Worm (Caenorhabditis elegans) whole organism, mixed stage, embryonic: Measurements from ENCODE around the gene B0244.4.

Experiments used
- M03D4.4 ChIP-seq: sonication (generic microtip); optimal IDR thresholded peaks from 2 replicates; lab custom pipeline; 2017; ENCODE audit warnings: mild to moderate bottlenecking, missing genetic modification characterization, missing compliant biosample characterization
- bed-3 ChIP-seq: fragments of 200-800 bp; sonication (Bioruptor generic); optimal IDR thresholded peaks from 3 replicates; lab custom pipeline; 2018; ENCODE audit warnings: mild to moderate bottlenecking, missing genetic modification characterization, moderate library complexity, missing compliant biosample characterization
- ceh-39 ChIP-seq: fragments of 150-350 bp; optimal IDR thresholded peaks from 2 replicates; lab custom pipeline; 2014; ENCODE audit warnings: missing biosample characterization, missing genetic modification characterization
- ceh-43 ChIP-seq: fragments of 200-800 bp; sonication (Bioruptor generic); optimal IDR thresholded peaks from 2 replicates; lab custom pipeline; 2018; ENCODE audit warnings: mild to moderate bottlenecking, missing genetic modification characterization, moderate library complexity, missing compliant biosample characterization
- ceh-83 ChIP-seq: fragments of 200-800 bp; sonication (Bioruptor generic); optimal IDR thresholded peaks from 2 replicates; lab custom pipeline; 2018; ENCODE audit warnings: mild to moderate bottlenecking, missing genetic modification characterization, missing compliant biosample characterization
- ces-1 ChIP-seq: fragments of 150-350 bp; optimal IDR thresholded peaks from 2 replicates; lab custom pipeline; 2014; ENCODE audit warnings: missing biosample characterization, missing genetic modification reagents, missing genetic modification characterization
- cnd-1 ChIP-seq: fragments of 200-800 bp; sonication (Bioruptor generic); optimal IDR thresholded peaks from 2 replicates; lab custom pipeline; 2018; ENCODE audit warnings: mild to moderate bottlenecking, missing genetic modification characterization, missing compliant biosample characterization
- drap-1 ChIP-seq: fragments of 200-800 bp; sonication (Bioruptor generic); optimal IDR thresholded peaks from 3 replicates; lab custom pipeline; 2018; ENCODE audit warnings: mild to moderate bottlenecking, missing genetic modification characterization, missing compliant biosample characterization
- elt-1 ChIP-seq: sonication (generic microtip); optimal IDR thresholded peaks from 2 replicates; lab custom pipeline; 2017; ENCODE audit warnings: missing genetic modification characterization, mild to moderate bottlenecking, missing compliant biosample characterization, antibody characterized with exemption, moderate library complexity, borderline replicate concordance; ENCODE audit not compliant: insufficient read depth
- elt-3 ChIP-seq: fragments of 150-350 bp; optimal IDR thresholded peaks from 2 replicates; lab custom pipeline; 2014; ENCODE audit warnings: missing biosample characterization, missing genetic modification characterization
- flh-1 ChIP-seq: fragments of 200-800 bp; sonication (Bioruptor generic); optimal IDR thresholded peaks from 2 replicates; lab custom pipeline; 2018; ENCODE audit warnings: mild to moderate bottlenecking, missing genetic modification characterization, moderate library complexity, missing compliant biosample characterization
- ham-2 ChIP-seq: fragments of 200-800 bp; sonication (Bioruptor generic); optimal IDR thresholded peaks from 2 replicates; lab custom pipeline; 2018; ENCODE audit warnings: mild to moderate bottlenecking, missing genetic modification characterization, missing compliant biosample characterization
- lin-13 ChIP-seq: fragments of 150-350 bp; optimal IDR thresholded peaks from 2 replicates; lab custom pipeline; 2014; ENCODE audit warnings: missing biosample characterization, missing genetic modification characterization
- lin-32 ChIP-seq: fragments of 200-800 bp; sonication (Bioruptor generic); optimal IDR thresholded peaks from 2 replicates; lab custom pipeline; 2018; ENCODE audit warnings: mild to moderate bottlenecking, missing genetic modification characterization, missing compliant biosample characterization
- lsy-2 ChIP-seq: fragments of 150-350 bp; optimal IDR thresholded peaks from 2 replicates; lab custom pipeline; 2014; ENCODE audit warnings: missing biosample characterization, missing genetic modification characterization
- mab-5 ChIP-seq: fragments of 150-350 bp; optimal IDR thresholded peaks from 2 replicates; lab custom pipeline; 2014; ENCODE audit warnings: missing biosample characterization, missing genetic modification characterization
- mep-1 ChIP-seq: fragments of 150-350 bp; optimal IDR thresholded peaks from 2 replicates; lab custom pipeline; 2017; ENCODE audit warnings: missing biosample characterization, missing genetic modification reagents, missing genetic modification characterization, inconsistent platforms
- mls-2 ChIP-seq: sonication (generic microtip); optimal IDR thresholded peaks from 2 replicates; lab custom pipeline; 2016; ENCODE audit warnings: mild to moderate bottlenecking, missing genetic modification characterization, moderate library complexity, missing compliant biosample characterization
- nhr-12 ChIP-seq: fragments of 150-350 bp; optimal IDR thresholded peaks from 2 replicates; lab custom pipeline; 2014; ENCODE audit warnings: missing biosample characterization, missing genetic modification characterization
- nhr-2 ChIP-seq: fragments of 150-350 bp; optimal IDR thresholded peaks from 2 replicates; lab custom pipeline; 2014; ENCODE audit warnings: missing biosample characterization, missing genetic modification characterization
- nhr-237 ChIP-seq: fragments of 150-350 bp; optimal IDR thresholded peaks from 2 replicates; lab custom pipeline; 2014; ENCODE audit warnings: missing biosample characterization, missing genetic modification characterization
- nhr-28 ChIP-seq: fragments of 150-350 bp; optimal IDR thresholded peaks from 2 replicates; lab custom pipeline; 2014; ENCODE audit warnings: missing biosample characterization, missing genetic modification characterization
- nhr-76 ChIP-seq: sonication (generic microtip); optimal IDR thresholded peaks from 2 replicates; lab custom pipeline; 2017; ENCODE audit warnings: missing biosample characterization, missing genetic modification characterization
- pha-4 ChIP-seq: fragments of 150-350 bp; optimal IDR thresholded peaks from 2 replicates; lab custom pipeline; 2018; ENCODE audit warnings: missing biosample characterization, missing genetic modification reagents, missing genetic modification characterization
- sem-2 ChIP-seq: fragments of 200-800 bp; sonication (Bioruptor generic); optimal IDR thresholded peaks from 2 replicates; lab custom pipeline; 2018; ENCODE audit warnings: mild to moderate bottlenecking, missing genetic modification characterization, missing compliant biosample characterization
- snpc-4 ChIP-seq: fragments of 150-350 bp; optimal IDR thresholded peaks from 2 replicates; lab custom pipeline; 2014; ENCODE audit warnings: missing biosample characterization, missing genetic modification characterization
- sptf-1 ChIP-seq: sonication (generic microtip); optimal IDR thresholded peaks from 2 replicates; lab custom pipeline; 2017; ENCODE audit warnings: mild to moderate bottlenecking, missing genetic modification characterization, moderate library complexity, missing compliant biosample characterization
- tbx-8 ChIP-seq: fragments of 200-800 bp; sonication (Bioruptor generic); optimal IDR thresholded peaks from 2 replicates; lab custom pipeline; 2018; ENCODE audit warnings: mild to moderate bottlenecking, missing genetic modification characterization, moderate library complexity, missing compliant biosample characterization
- unc-120 ChIP-seq: sonication (generic microtip); optimal IDR thresholded peaks from 2 replicates; lab custom pipeline; 2017; ENCODE audit warnings: missing genetic modification characterization, missing compliant biosample characterization; ENCODE audit not compliant: poor library complexity, severe bottlenecking
- unc-39 ChIP-seq: fragments of 150-350 bp; optimal IDR thresholded peaks from 2 replicates; lab custom pipeline; 2014; ENCODE audit warnings: missing biosample characterization, missing genetic modification characterization
- unc-62 ChIP-seq: fragments of 150-350 bp; optimal IDR thresholded peaks from 2 replicates; lab custom pipeline; 2014; ENCODE audit warnings: missing biosample characterization, missing genetic modification reagents, missing genetic modification characterization
- zip-8 ChIP-seq: fragments of 150-350 bp; optimal IDR thresholded peaks from 2 replicates; lab custom pipeline; 2014; ENCODE audit warnings: missing biosample characterization, missing genetic modification characterization
- ztf-11 ChIP-seq: fragments of 150-350 bp; optimal IDR thresholded peaks from 2 replicates; lab custom pipeline; 2014; ENCODE audit warnings: missing biosample characterization, missing genetic modification characterization

Gene B0244.4

DNA sequence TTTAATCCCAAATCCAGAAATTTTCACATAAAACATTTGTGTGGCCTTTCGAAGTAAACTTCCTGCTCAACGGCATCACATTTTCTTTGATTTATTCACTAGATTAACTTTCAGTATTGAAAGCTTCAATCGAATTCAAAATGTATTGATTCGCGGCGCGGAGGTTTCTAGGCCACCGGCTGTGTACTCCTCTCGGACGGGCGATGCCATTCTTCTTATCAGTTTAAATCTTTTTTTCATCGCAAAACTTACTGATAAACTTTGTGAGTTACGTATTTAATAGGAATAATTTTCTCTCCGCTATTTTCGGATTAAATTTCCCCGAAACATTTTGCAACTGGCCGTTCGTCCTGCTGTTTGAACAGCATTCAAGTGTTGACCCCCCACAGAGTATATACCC lies 25.4 kb upstream of the B0244.4 start:
- peak; percentile 24 for TF ChIP-seq mep-1
- peak; percentile 38 for TF ChIP-seq ces-1 (GFP tag; lab: Kevin White, UChicago)
- no peak for TF ChIP-seq flh-1 (GFP tag; lab: Kevin White, UChicago)

DNA sequence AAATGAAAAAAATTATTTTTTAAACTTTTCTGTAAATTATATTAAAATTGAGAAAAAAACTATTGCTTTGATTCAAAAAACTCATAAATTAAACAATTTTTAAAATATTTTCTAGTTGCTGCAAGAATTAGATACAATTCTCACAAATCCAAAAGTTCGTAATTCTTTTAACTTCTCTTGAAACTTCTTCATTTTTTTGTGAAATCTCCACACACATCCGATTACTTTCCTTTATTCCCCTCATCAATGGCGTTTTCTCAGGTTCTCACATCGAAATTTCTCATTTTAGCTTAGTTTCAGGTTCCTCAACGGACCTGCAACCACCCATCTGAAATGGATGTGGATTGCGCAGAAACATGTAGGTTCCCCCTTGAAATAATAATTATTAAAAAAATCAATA lies 24.7 kb upstream of the B0244.4 start, which contains the start of gene wrm-1:
Gene wrm-1, plus strand, starts transcription at position 301 of the 400 bp plus-strand sequence.
- TF ChIP-seq snpc-4 (no peak), mab-5 (tag; lab: Kevin White, UChicago) (no peak), unc-62 (GFP tag; lab: Kevin White, UChicago) (no peak), cnd-1 (no peak), nhr-28 (no peak), lin-32 (GFP tag; lab: Kevin White, UChicago) (no peak), M03D4.4 (tag; lab: Kevin White, UChicago) (no peak), elt-3 (tag; lab: Kevin White, UChicago) (no peak), tbx-8 (GFP tag; lab: Kevin White, UChicago) (no peak), ceh-39 (no peak), flh-1 (GFP tag; lab: Kevin White, UChicago) (no peak), ces-1 (GFP tag; lab: Kevin White, UChicago) (no peak), nhr-12 (no peak), mep-1 (no peak), lsy-2 (tag; lab: Kevin White, UChicago) (no peak), unc-120 (tag; lab: Kevin White, UChicago) (no peak), ceh-43 (GFP tag; lab: Kevin White, UChicago) (no peak)

DNA sequence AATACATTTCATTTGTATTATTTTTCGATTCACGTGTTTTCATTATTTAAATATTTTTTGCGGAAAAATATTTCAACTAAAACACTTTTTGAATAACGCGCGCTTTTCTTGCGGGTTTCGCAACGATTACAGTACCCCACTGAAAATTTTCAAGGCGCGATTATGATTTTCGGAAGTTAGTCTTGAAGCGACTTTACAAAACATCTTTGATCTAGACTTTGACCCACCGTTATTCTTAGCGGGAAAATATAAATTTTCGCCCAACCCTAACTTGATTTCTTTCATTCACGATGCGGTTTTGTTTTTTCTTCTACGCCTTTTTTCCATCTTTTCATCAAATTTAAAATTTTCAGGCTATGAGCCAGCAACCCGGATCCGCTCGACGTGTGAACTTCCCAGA lies 19.5 kb upstream of the B0244.4 start, which contains the start of gene egg-1:
Gene egg-1, plus strand, starts transcription at position 354 of the 400 bp plus-strand sequence.
- TF ChIP-seq mab-5 (tag; lab: Kevin White, UChicago) (no peak), ces-1 (GFP tag; lab: Kevin White, UChicago) (no peak), bed-3 (GFP tag; lab: Kevin White, UChicago) (no peak), unc-39 (tag; lab: Kevin White, UChicago) (no peak), drap-1 (GFP tag; lab: Kevin White, UChicago) (no peak), nhr-237 (no peak), tbx-8 (GFP tag; lab: Kevin White, UChicago) (no peak), ceh-83 (GFP tag; lab: Kevin White, UChicago) (no peak), ham-2 (no peak), nhr-2 (tag; lab: Kevin White, UChicago) (no peak), lsy-2 (tag; lab: Kevin White, UChicago) (no peak), elt-1 (tag; lab: Kevin White, UChicago) (no peak), sptf-1 (tag; lab: Kevin White, UChicago) (no peak), mep-1 (no peak), nhr-12 (no peak)

DNA sequence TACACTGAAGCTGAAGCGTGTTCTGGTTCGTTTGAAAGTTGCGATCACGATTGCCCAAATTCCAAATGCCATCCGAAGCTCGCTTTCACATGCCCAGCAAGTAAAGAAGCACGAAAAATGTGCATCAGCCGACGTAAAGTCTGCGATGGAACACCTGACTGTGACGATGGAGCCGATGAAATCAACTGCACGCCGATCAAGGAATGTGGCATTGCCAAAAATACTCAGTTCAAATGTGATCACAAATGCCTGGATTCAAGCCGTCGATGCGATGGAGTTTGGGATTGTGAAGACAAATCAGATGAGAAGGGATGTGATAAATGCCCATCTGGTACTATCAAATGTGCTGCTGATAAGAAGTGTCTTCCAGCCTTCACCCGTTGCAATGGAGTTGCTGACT lies 17.9 kb upstream of the B0244.4 start:
- TF ChIP-seq nhr-2 (tag; lab: Kevin White, UChicago) (no peak), zip-8 (tag; lab: Kevin White, UChicago) (no peak), mls-2 (tag; lab: Kevin White, UChicago) (no peak), mab-5 (tag; lab: Kevin White, UChicago) (no peak), sem-2 (no peak), nhr-237 (no peak), ces-1 (GFP tag; lab: Kevin White, UChicago) (no peak), ztf-11 (tag; lab: Kevin White, UChicago) (no peak), pha-4 (tag; lab: Kevin White, UChicago) (no peak), flh-1 (GFP tag; lab: Kevin White, UChicago) (no peak), nhr-12 (no peak), unc-39 (tag; lab: Kevin White, UChicago) (no peak), nhr-76 (tag; lab: Kevin White, UChicago) (no peak)

DNA sequence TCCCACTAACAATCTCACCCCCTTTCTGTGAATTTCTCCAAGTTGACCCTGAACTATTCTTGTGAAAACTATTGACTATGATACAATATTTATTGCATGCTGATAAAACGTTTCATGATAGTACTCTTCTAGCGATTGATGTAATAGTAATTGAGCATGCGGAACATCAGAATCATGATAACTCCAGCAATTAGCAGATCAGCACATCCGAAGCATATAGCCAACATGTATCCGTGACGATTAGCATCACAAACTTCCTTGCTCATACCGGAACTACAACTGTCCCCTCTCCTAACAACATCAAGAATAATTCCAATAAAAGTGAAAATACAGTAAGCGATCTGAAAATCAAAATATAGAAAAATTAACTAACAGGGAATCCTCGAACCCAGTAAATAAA lies 17.2 kb upstream of the B0244.4 start:
- no peak for TF ChIP-seq drap-1 (GFP tag; lab: Kevin White, UChicago)
- no peak for TF ChIP-seq tbx-8 (GFP tag; lab: Kevin White, UChicago)
- no peak for TF ChIP-seq nhr-76 (tag; lab: Kevin White, UChicago)
- no peak for TF ChIP-seq lin-13
- no peak for TF ChIP-seq ces-1 (GFP tag; lab: Kevin White, UChicago)
- no peak for TF ChIP-seq ham-2
- TF ChIP-seq zip-8 (tag; lab: Kevin White, UChicago) = no peak
- TF ChIP-seq pha-4 (tag; lab: Kevin White, UChicago) = no peak
- no peak for TF ChIP-seq sptf-1 (tag; lab: Kevin White, UChicago)
- TF ChIP-seq unc-120 (tag; lab: Kevin White, UChicago) = no peak
- no peak for TF ChIP-seq lsy-2 (tag; lab: Kevin White, UChicago)
- no peak for TF ChIP-seq elt-1 (tag; lab: Kevin White, UChicago)
- TF ChIP-seq nhr-2 (tag; lab: Kevin White, UChicago) = no peak
- TF ChIP-seq mab-5 (tag; lab: Kevin White, UChicago) = no peak
- TF ChIP-seq nhr-12 = no peak
- TF ChIP-seq nhr-237 = no peak
- no peak for TF ChIP-seq mls-2 (tag; lab: Kevin White, UChicago)
- TF ChIP-seq ztf-11 (tag; lab: Kevin White, UChicago) = no peak
- no peak for TF ChIP-seq bed-3 (GFP tag; lab: Kevin White, UChicago)
- TF ChIP-seq lin-32 (GFP tag; lab: Kevin White, UChicago) = no peak
- TF ChIP-seq, all 35 proteins: peak for 0
